Worm (Caenorhabditis elegans): ENCODE measurements around the gene nhr-43.

nhr-43 gene

ce11 chrIV:11930572-11930971 lies 31.2 kb downstream of the nhr-43 start, which contains the start of gene nhx-9:
nhx-9 (plus strand) TSS chrIV:11930872.
- no peak for TF ChIP-seq daf-16 (GFP tag; optimal IDR thresholded peaks at IDR 0.05)
- no peak for TF ChIP-seq daf-16 (tag; optimal IDR thresholded peaks at IDR 0.05)
- no peak for TF ChIP-seq Y105C5A.15 (GFP tag; IDR thresholded peaks at IDR 0.05)
- no peak for TF ChIP-seq egl-27 (tag; optimal IDR thresholded peaks at IDR 0.05)
- no peak for TF ChIP-seq unc-130 (GFP tag; optimal IDR thresholded peaks at IDR 0.05)
- TF ChIP-seq mxl-2 (GFP tag; conservative IDR thresholded peaks at IDR 0.05), result no peak
- TF ChIP-seq Y75B8A.6 (GFP tag; IDR thresholded peaks at IDR 0.05), result no peak

ce11 chrIV:11937087-11937486 lies 37.7 kb downstream of the nhr-43 start, which contains the start of gene slc-5A12:
slc-5A12 (plus strand) TSS chrIV:11937419.
- no peak for TF ChIP-seq aly-2 (tag; optimal IDR thresholded peaks at IDR 0.05)
- no peak for TF ChIP-seq unc-39 (tag; optimal IDR thresholded peaks at IDR 0.05)
- TF ChIP-seq zip-11 (GFP tag; IDR thresholded peaks at IDR 0.05), result no peak
- TF ChIP-seq mxl-3 (GFP tag; optimal IDR thresholded peaks at IDR 0.05), result no peak
- no peak for TF ChIP-seq jun-1 (tag; optimal IDR thresholded peaks at IDR 0.05)
- no peak for TF ChIP-seq F44E2.7 (GFP tag; IDR thresholded peaks at IDR 0.05)
- no peak for TF ChIP-seq skn-1 (tag; optimal IDR thresholded peaks at IDR 0.05)
- TF ChIP-seq R02D3.7 (tag; optimal IDR thresholded peaks at IDR 0.05), result no peak
- TF ChIP-seq nhr-76 (tag; optimal IDR thresholded peaks at IDR 0.05), result no peak
- no peak for TF ChIP-seq madf-5 (GFP tag; IDR thresholded peaks at IDR 0.05)
- TF ChIP-seq spr-1 (tag; optimal IDR thresholded peaks at IDR 0.05), result no peak
- TF ChIP-seq rbr-2 (tag; optimal IDR thresholded peaks at IDR 0.05), result no peak
- TF ChIP-seq ZK546.5 (tag; optimal IDR thresholded peaks at IDR 0.05), result no peak
- TF ChIP-seq php-3 (GFP tag; IDR thresholded peaks at IDR 0.05), result no peak
- TF ChIP-seq dmd-8 (GFP tag; IDR thresholded peaks at IDR 0.05), result no peak
- TF ChIP-seq tra-1 (GFP tag; IDR thresholded peaks at IDR 0.05), result no peak
- no peak for TF ChIP-seq nhr-111 (GFP tag; optimal IDR thresholded peaks at IDR 0.05)
- TF ChIP-seq hlh-11 (tag; optimal IDR thresholded peaks at IDR 0.05), result no peak

ce11 chrIV:11938554-11938953 lies 39.2 kb downstream of the nhr-43 start:
- TF ChIP-seq unc-62 (GFP tag; optimal IDR thresholded peaks at IDR 0.05 in 1 of 2), result peak in 1 of 2 experiments; percentile 71
- TF ChIP-seq unc-62 (tag; optimal IDR thresholded peaks at IDR 0.05), result no peak
- no peak for TF ChIP-seq lin-39 (tag; optimal IDR thresholded peaks at IDR 0.05)
- TF ChIP-seq T26A8.4 (GFP tag; IDR thresholded peaks at IDR 0.05), result peak; percentile 38; the same call in 1 of the 2 replicates
- peak; percentile 27; the same call in 1 of the 2 replicates for TF ChIP-seq mdt-29 (GFP tag; IDR thresholded peaks at IDR 0.05)

ce11 chrIV:11942313-11942712 lies 42.9 kb downstream of the nhr-43 start, which contains the start of gene ZK829.1:
ZK829.1 (minus strand) TSS chrIV:11942413.
- no peak for TF ChIP-seq nhr-25 (tag; optimal IDR thresholded peaks at IDR 0.05; ENCODE audit: borderline replicate concordance, insufficient read depth)
- TF ChIP-seq ceh-32 (tag; optimal IDR thresholded peaks at IDR 0.05; ENCODE audit: poor library complexity), result no peak

- no peak for TF ChIP-seq ztf-11 (tag; optimal IDR thresholded peaks at IDR 0.05)
- no peak for TF ChIP-seq aha-1 (tag)
- no peak for TF ChIP-seq mdl-1 (tag; optimal IDR thresholded peaks at IDR 0.05)
- TF ChIP-seq dpl-1 (GFP tag; optimal IDR thresholded peaks at IDR 0.05), result no peak
- no peak for TF ChIP-seq zip-2 (tag; optimal IDR thresholded peaks at IDR 0.05)
- TF ChIP-seq Y75B8A.6 (GFP tag; IDR thresholded peaks at IDR 0.05), result no peak
- no peak for TF ChIP-seq nhr-28 (tag; optimal IDR thresholded peaks at IDR 0.05)
- no peak for TF ChIP-seq dmd-9 (GFP tag; IDR thresholded peaks at IDR 0.05)
- no peak for TF ChIP-seq lin-1 (GFP tag; IDR thresholded peaks at IDR 0.05)
Measured at ce11 chrIV:11945621-11946020, 46.2 kb downstream of the nhr-43 start, which contains the start of gene ZK829.3. ZK829.3 (minus strand) TSS chrIV:11945721.

Measured in whole organism, L4 larva.